Worm (Caenorhabditis elegans) whole organism, mixed stage, embryonic: ENCODE measurements around the gene str-174.

Experiments used
- M03D4.4 ChIP-seq: sonication (generic microtip); optimal IDR thresholded peaks from 2 replicates; lab custom pipeline; 2017; ENCODE audit warnings: mild to moderate bottlenecking, missing genetic modification characterization, missing compliant biosample characterization
- bed-3 ChIP-seq: fragments of 200-800 bp; sonication (Bioruptor generic); optimal IDR thresholded peaks from 3 replicates; lab custom pipeline; 2018; ENCODE audit warnings: mild to moderate bottlenecking, missing genetic modification characterization, moderate library complexity, missing compliant biosample characterization
- blmp-1 ChIP-seq: fragments of 150-350 bp; optimal IDR thresholded peaks from 2 replicates; lab custom pipeline; 2014; ENCODE audit warnings: missing biosample characterization, missing genetic modification characterization
- ceh-43 ChIP-seq: fragments of 200-800 bp; sonication (Bioruptor generic); optimal IDR thresholded peaks from 2 replicates; lab custom pipeline; 2018; ENCODE audit warnings: mild to moderate bottlenecking, missing genetic modification characterization, moderate library complexity, missing compliant biosample characterization
- ces-1 ChIP-seq: fragments of 150-350 bp; optimal IDR thresholded peaks from 2 replicates; lab custom pipeline; 2014; ENCODE audit warnings: missing biosample characterization, missing genetic modification reagents, missing genetic modification characterization
- cnd-1 ChIP-seq: fragments of 200-800 bp; sonication (Bioruptor generic); optimal IDR thresholded peaks from 2 replicates; lab custom pipeline; 2018; ENCODE audit warnings: mild to moderate bottlenecking, missing genetic modification characterization, missing compliant biosample characterization
- drap-1 ChIP-seq: fragments of 200-800 bp; sonication (Bioruptor generic); optimal IDR thresholded peaks from 3 replicates; lab custom pipeline; 2018; ENCODE audit warnings: mild to moderate bottlenecking, missing genetic modification characterization, missing compliant biosample characterization
- elt-1 ChIP-seq: sonication (generic microtip); optimal IDR thresholded peaks from 2 replicates; lab custom pipeline; 2017; ENCODE audit warnings: missing genetic modification characterization, mild to moderate bottlenecking, missing compliant biosample characterization, antibody characterized with exemption, moderate library complexity, borderline replicate concordance; ENCODE audit not compliant: insufficient read depth
- flh-1 ChIP-seq: fragments of 200-800 bp; sonication (Bioruptor generic); optimal IDR thresholded peaks from 2 replicates; lab custom pipeline; 2018; ENCODE audit warnings: mild to moderate bottlenecking, missing genetic modification characterization, moderate library complexity, missing compliant biosample characterization
- ham-2 ChIP-seq: fragments of 200-800 bp; sonication (Bioruptor generic); optimal IDR thresholded peaks from 2 replicates; lab custom pipeline; 2018; ENCODE audit warnings: mild to moderate bottlenecking, missing genetic modification characterization, missing compliant biosample characterization
- hlh-1 ChIP-seq: fragments of 150-350 bp; optimal IDR thresholded peaks from 2 replicates; lab custom pipeline; 2014; ENCODE audit warnings: missing biosample characterization, missing genetic modification reagents, missing genetic modification characterization
- lin-13 ChIP-seq: fragments of 150-350 bp; optimal IDR thresholded peaks from 2 replicates; lab custom pipeline; 2014; ENCODE audit warnings: missing biosample characterization, missing genetic modification characterization
- lin-32 ChIP-seq: fragments of 200-800 bp; sonication (Bioruptor generic); optimal IDR thresholded peaks from 2 replicates; lab custom pipeline; 2018; ENCODE audit warnings: mild to moderate bottlenecking, missing genetic modification characterization, missing compliant biosample characterization
- lsy-2 ChIP-seq: fragments of 150-350 bp; optimal IDR thresholded peaks from 2 replicates; lab custom pipeline; 2014; ENCODE audit warnings: missing biosample characterization, missing genetic modification characterization
- mab-5 ChIP-seq: fragments of 150-350 bp; optimal IDR thresholded peaks from 2 replicates; lab custom pipeline; 2014; ENCODE audit warnings: missing biosample characterization, missing genetic modification characterization
- mep-1 ChIP-seq: fragments of 150-350 bp; optimal IDR thresholded peaks from 2 replicates; lab custom pipeline; 2017; ENCODE audit warnings: missing biosample characterization, missing genetic modification reagents, missing genetic modification characterization, inconsistent platforms
- mls-2 ChIP-seq: sonication (generic microtip); optimal IDR thresholded peaks from 2 replicates; lab custom pipeline; 2016; ENCODE audit warnings: mild to moderate bottlenecking, missing genetic modification characterization, moderate library complexity, missing compliant biosample characterization
- nhr-12 ChIP-seq: fragments of 150-350 bp; optimal IDR thresholded peaks from 2 replicates; lab custom pipeline; 2014; ENCODE audit warnings: missing biosample characterization, missing genetic modification characterization
- nhr-2 ChIP-seq: fragments of 150-350 bp; optimal IDR thresholded peaks from 2 replicates; lab custom pipeline; 2014; ENCODE audit warnings: missing biosample characterization, missing genetic modification characterization
- nhr-237 ChIP-seq: fragments of 150-350 bp; optimal IDR thresholded peaks from 2 replicates; lab custom pipeline; 2014; ENCODE audit warnings: missing biosample characterization, missing genetic modification characterization
- nhr-76 ChIP-seq: sonication (generic microtip); optimal IDR thresholded peaks from 2 replicates; lab custom pipeline; 2017; ENCODE audit warnings: missing biosample characterization, missing genetic modification characterization
- pha-4 ChIP-seq: fragments of 150-350 bp; optimal IDR thresholded peaks from 2 replicates; lab custom pipeline; 2018; ENCODE audit warnings: missing biosample characterization, missing genetic modification reagents, missing genetic modification characterization
- sem-2 ChIP-seq: fragments of 200-800 bp; sonication (Bioruptor generic); optimal IDR thresholded peaks from 2 replicates; lab custom pipeline; 2018; ENCODE audit warnings: mild to moderate bottlenecking, missing genetic modification characterization, missing compliant biosample characterization
- sptf-1 ChIP-seq: sonication (generic microtip); optimal IDR thresholded peaks from 2 replicates; lab custom pipeline; 2017; ENCODE audit warnings: mild to moderate bottlenecking, missing genetic modification characterization, moderate library complexity, missing compliant biosample characterization
- tbx-8 ChIP-seq: fragments of 200-800 bp; sonication (Bioruptor generic); optimal IDR thresholded peaks from 2 replicates; lab custom pipeline; 2018; ENCODE audit warnings: mild to moderate bottlenecking, missing genetic modification characterization, moderate library complexity, missing compliant biosample characterization
- unc-120 ChIP-seq: sonication (generic microtip); optimal IDR thresholded peaks from 2 replicates; lab custom pipeline; 2017; ENCODE audit warnings: missing genetic modification characterization, missing compliant biosample characterization; ENCODE audit not compliant: poor library complexity, severe bottlenecking
- unc-39 ChIP-seq: fragments of 150-350 bp; optimal IDR thresholded peaks from 2 replicates; lab custom pipeline; 2014; ENCODE audit warnings: missing biosample characterization, missing genetic modification characterization
- unc-62 ChIP-seq: fragments of 150-350 bp; optimal IDR thresholded peaks from 2 replicates; lab custom pipeline; 2014; ENCODE audit warnings: missing biosample characterization, missing genetic modification reagents, missing genetic modification characterization
- zip-8 ChIP-seq: fragments of 150-350 bp; optimal IDR thresholded peaks from 2 replicates; lab custom pipeline; 2014; ENCODE audit warnings: missing biosample characterization, missing genetic modification characterization
- ztf-11 ChIP-seq: fragments of 150-350 bp; optimal IDR thresholded peaks from 2 replicates; lab custom pipeline; 2014; ENCODE audit warnings: missing biosample characterization, missing genetic modification characterization

str-174 gene

DNA sequence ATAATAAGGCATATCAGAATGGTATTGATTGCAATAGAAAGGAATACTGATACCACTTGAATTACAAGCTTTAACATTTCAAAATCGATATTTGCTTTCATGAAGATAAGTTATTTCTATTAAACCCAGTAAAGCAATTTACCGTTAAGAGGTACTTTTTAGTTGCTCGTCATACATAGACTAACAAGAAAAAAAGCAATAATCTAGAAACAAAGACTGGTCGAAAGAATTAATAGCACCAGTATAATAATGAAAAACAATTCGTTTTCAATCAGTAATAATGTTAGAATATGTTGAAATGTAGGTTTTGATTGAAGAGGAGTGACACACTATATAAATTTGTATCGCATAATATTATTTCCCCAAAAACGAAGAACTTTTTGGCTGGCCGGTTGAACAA is 4.0 kb downstream of the str-174 start, which contains the start of gene str-175:
Gene str-175 (minus strand): TSS at position 101 of the 400 bp plus-strand sequence.
- TF ChIP-seq elt-1 (no peak), bed-3 (GFP tag; lab: Kevin White, UChicago) (no peak), unc-120 (no peak), lin-13 (tag; lab: Kevin White, UChicago) (no peak), nhr-76 (tag; lab: Kevin White, UChicago) (no peak), ham-2 (GFP tag; lab: Kevin White, UChicago) (no peak), mls-2 (tag; lab: Kevin White, UChicago) (no peak), lsy-2 (tag; lab: Kevin White, UChicago) (no peak), pha-4 (no peak), cnd-1 (no peak), nhr-12 (tag; lab: Kevin White, UChicago) (no peak), zip-8 (tag; lab: Kevin White, UChicago) (no peak), unc-39 (tag; lab: Kevin White, UChicago) (no peak), mab-5 (tag; lab: Kevin White, UChicago) (no peak)

DNA sequence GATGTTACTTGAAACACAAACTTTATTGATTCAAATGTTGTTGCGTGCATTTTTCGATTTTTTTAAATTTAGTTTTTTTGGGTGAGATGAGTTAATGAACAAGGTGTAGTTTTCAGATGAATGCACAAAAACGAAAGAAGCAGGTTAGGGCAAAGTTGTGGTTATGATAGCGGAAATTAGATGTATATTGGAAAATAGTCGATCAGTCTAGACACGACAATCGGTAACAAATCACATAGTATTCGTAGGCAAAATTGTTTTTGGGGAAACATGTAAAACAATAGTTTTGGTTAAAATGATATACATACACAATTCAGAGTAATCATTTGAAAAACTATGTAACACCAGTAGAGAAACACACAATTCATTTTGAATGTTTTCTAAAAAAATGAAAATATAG is 6.9 kb downstream of the str-174 start, which contains the start of gene str-172:
Gene str-172 (minus strand): TSS at position 101 of the 400 bp plus-strand sequence.
- TF ChIP-seq unc-39 (tag; lab: Kevin White, UChicago) (no peak), flh-1 (GFP tag; lab: Kevin White, UChicago) (no peak), lin-13 (tag; lab: Kevin White, UChicago) (no peak), unc-62 (no peak), bed-3 (GFP tag; lab: Kevin White, UChicago) (no peak), ztf-11 (tag; lab: Kevin White, UChicago) (no peak), hlh-1 (tag; lab: Kevin White, UChicago) (no peak), lin-32 (no peak), elt-1 (no peak), lsy-2 (tag; lab: Kevin White, UChicago) (no peak), M03D4.4 (tag; lab: Kevin White, UChicago) (no peak), cnd-1 (no peak), nhr-2 (no peak)

DNA sequence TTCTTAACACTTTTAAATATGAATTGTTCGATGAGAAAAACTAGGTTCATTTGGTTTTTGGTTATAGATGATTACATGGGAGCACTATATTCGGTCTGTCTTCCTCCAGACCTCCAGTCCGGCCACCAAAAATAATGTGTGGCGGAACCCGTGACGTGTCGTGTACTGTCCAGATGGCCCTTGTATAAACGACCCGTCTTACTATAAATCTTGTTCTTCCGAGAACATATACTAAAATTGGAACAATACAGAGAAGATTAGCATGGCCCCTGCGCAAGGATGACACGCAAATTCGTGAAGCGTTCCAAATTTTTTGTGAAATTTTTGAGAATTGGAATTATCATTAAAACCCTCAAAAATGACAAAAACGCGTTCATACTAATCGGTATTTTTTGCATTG is 7.9 kb downstream of the str-174 start:
- TF ChIP-seq pha-4 = no peak
- TF ChIP-seq elt-1 = no peak
- TF ChIP-seq mep-1 (tag; lab: Kevin White, UChicago) = no peak
- TF ChIP-seq sptf-1 (tag; lab: Kevin White, UChicago) = no peak
- no peak for TF ChIP-seq sem-2 (GFP tag; lab: Kevin White, UChicago)
- TF ChIP-seq tbx-8 (GFP tag; lab: Kevin White, UChicago) = no peak
- TF ChIP-seq unc-62 = no peak
- TF ChIP-seq ztf-11 (tag; lab: Kevin White, UChicago) = no peak
- TF ChIP-seq nhr-76 (tag; lab: Kevin White, UChicago) = no peak
- TF ChIP-seq bed-3 (GFP tag; lab: Kevin White, UChicago) = no peak
- TF ChIP-seq lin-13 (tag; lab: Kevin White, UChicago) = no peak
- TF ChIP-seq ces-1 (GFP tag; lab: Kevin White, UChicago) = no peak
- TF ChIP-seq lsy-2 (tag; lab: Kevin White, UChicago) = no peak
- TF ChIP-seq, all 35 proteins: peak for 0

DNA sequence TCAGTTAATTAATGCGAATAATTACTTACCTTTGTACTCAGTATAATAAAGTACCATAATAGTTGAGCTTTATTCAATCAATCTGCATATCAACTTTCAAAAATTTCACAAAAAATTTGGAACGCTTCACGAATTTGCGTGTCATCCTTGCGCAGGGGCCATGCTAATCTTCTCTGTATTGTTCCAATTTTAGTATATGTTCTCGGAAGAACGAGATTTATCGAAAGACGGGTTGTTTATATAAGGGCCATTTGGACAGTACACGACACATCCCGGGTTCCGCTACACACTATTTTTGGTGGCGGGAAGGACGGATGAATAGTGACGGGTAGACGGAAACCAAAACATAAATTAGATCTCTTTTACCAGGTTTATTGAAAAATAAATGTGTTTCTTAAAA is 10.0 kb downstream of the str-174 start:
- TF ChIP-seq ham-2 (GFP tag; lab: Kevin White, UChicago) (no peak), ztf-11 (tag; lab: Kevin White, UChicago) (no peak), cnd-1 (no peak), hlh-1 (tag; lab: Kevin White, UChicago) (no peak), ceh-43 (GFP tag; lab: Kevin White, UChicago) (no peak), nhr-76 (tag; lab: Kevin White, UChicago) (no peak), mls-2 (tag; lab: Kevin White, UChicago) (no peak), sptf-1 (tag; lab: Kevin White, UChicago) (no peak)

DNA sequence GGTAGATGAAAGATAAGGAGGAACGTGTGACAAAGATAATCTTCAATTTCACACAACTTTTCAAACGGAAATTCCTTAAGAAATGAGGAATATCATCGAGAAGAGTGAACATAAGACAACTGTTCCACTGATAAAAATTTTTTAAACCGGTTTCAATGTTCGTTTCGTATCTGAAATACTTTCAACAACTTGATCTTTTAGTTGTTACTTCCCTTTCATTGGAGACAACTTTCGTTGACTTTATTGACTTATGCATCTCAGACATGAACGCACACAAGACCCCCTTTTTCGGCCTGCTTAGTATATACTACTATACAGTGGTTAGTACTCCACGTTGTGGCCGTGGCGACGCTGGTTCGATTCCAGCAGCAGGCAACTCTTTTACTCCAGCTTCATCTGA is 13.1 kb downstream of the str-174 start, which contains the start of the genes Y17G9A.4 and str-173:
Gene Y17G9A.4 (minus strand): TSS at position 101 of the 400 bp plus-strand sequence.
Gene str-173 (plus strand): TSS at position 325 of the 400 bp plus-strand sequence.
- TF ChIP-seq mep-1 (tag; lab: Kevin White, UChicago) (no peak), mab-5 (tag; lab: Kevin White, UChicago) (no peak), zip-8 (tag; lab: Kevin White, UChicago) (no peak), drap-1 (GFP tag; lab: Kevin White, UChicago) (no peak), ztf-11 (tag; lab: Kevin White, UChicago) (no peak), nhr-237 (no peak), nhr-76 (tag; lab: Kevin White, UChicago) (no peak), flh-1 (GFP tag; lab: Kevin White, UChicago) (no peak), sem-2 (GFP tag; lab: Kevin White, UChicago) (no peak), ces-1 (GFP tag; lab: Kevin White, UChicago) (no peak), tbx-8 (GFP tag; lab: Kevin White, UChicago) (no peak), blmp-1 (tag; lab: Kevin White, UChicago) (no peak), nhr-2 (no peak), pha-4 (no peak), lsy-2 (tag; lab: Kevin White, UChicago) (no peak), lin-32 (no peak)
